Fruit fly (Drosophila melanogaster): ENCODE results near the gene GILT2.

GILT2 gene

dm6 chr3R:23713901-23714300 is 35.2 kb downstream of the GILT2 start (continued):
- TF ChIP-seq CG16813 (GFP tag; IDR thresholded peaks at IDR 0.05; ENCODE audit: partially characterized antibody) (no peak), chif (GFP tag; optimal IDR thresholded peaks at IDR 0.05) (peak; percentile 75 to 80), run (tag; optimal IDR thresholded peaks at IDR 0.05) (peak; percentile 1), fd64A (GFP tag; optimal IDR thresholded peaks at IDR 0.05) (peak; percentile 5), dimm (GFP tag; IDR thresholded peaks at IDR 0.05) (0 out of 2 replicates have a peak, but pooled peaks have one; percentile 12), gcm (GFP tag; optimal IDR thresholded peaks at IDR 0.05) (peak; percentile 41), gro (GFP tag; optimal IDR thresholded peaks at IDR 0.05) (no peak), CG1529 (GFP tag; optimal IDR thresholded peaks at IDR 0.05) (peak; percentile 51), CG16863 (GFP tag; optimal IDR thresholded peaks at IDR 0.05) (peak; percentile 43), CG34376 (GFP tag; optimal IDR thresholded peaks at IDR 0.05) (no peak), Dad (GFP tag; optimal IDR thresholded peaks at IDR 0.05) (peak; percentile 51), CG12299 (tag; optimal IDR thresholded peaks at IDR 0.05) (peak; percentile 2), grn (GFP tag; optimal IDR thresholded peaks at IDR 0.05) (no peak), HLH54F (GFP tag; optimal IDR thresholded peaks at IDR 0.05) (peak; percentile 9), CG31441 (GFP tag; IDR thresholded peaks at IDR 0.05) (peak; percentile 74), exex (tag; optimal IDR thresholded peaks at IDR 0.05) (no peak), CG8924 (tag; optimal IDR thresholded peaks at IDR 0.05) (peak; percentile 31), Hr3 (GFP tag; optimal IDR thresholded peaks at IDR 0.05) (peak; percentile 66), CG12104 (GFP tag; optimal IDR thresholded peaks at IDR 0.05) (no peak), ind (GFP tag; optimal IDR thresholded peaks at IDR 0.05) (peak; percentile 17), Ravus (GFP tag; IDR thresholded peaks at IDR 0.05) (no peak), Myb (GFP tag; optimal IDR thresholded peaks at IDR 0.05) (no peak), croc (GFP tag; conservative IDR thresholded peaks at IDR 0.05) (no peak; the same call in 2 of the 3 replicates), fd102C (GFP tag; optimal IDR thresholded peaks at IDR 0.05) (peak; percentile 45), insv (GFP tag; optimal IDR thresholded peaks at IDR 0.05) (no peak), repo (GFP tag; optimal IDR thresholded peaks at IDR 0.05) (no peak), CG4404 (GFP tag; IDR thresholded peaks at IDR 0.05) (0 out of 2 replicates have a peak, but pooled peaks have one; percentile 6), CG17612 (GFP tag; IDR thresholded peaks at IDR 0.05) (no peak), CG10321 (GFP tag; IDR thresholded peaks at IDR 0.05) (no peak), NC2α (GFP tag; optimal IDR thresholded peaks at IDR 0.05) (no peak), CHES-1-like (GFP tag; optimal IDR thresholded peaks at IDR 0.05) (no peak), en (GFP tag; optimal IDR thresholded peaks at IDR 0.05) (no peak), Doc2 (GFP tag; IDR thresholded peaks at IDR 0.05) (no peak), E2f2 (GFP tag; IDR thresholded peaks at IDR 0.05) (peak; percentile 39; the same call in 1 of the 2 replicates), sc (optimal IDR thresholded peaks at IDR 0.05) (no peak), sc (GFP tag; optimal IDR thresholded peaks at IDR 0.05) (peak; percentile 56), tgo (GFP tag; IDR thresholded peaks at IDR 0.05) (peak; percentile 69), CG13123 (GFP tag; optimal IDR thresholded peaks at IDR 0.05) (peak; percentile 34), phol (tag; optimal IDR thresholded peaks at IDR 0.05) (peak; percentile 76), ATbp (GFP tag; optimal IDR thresholded peaks at IDR 0.05) (peak; percentile 59), CG12769 (tag; optimal IDR thresholded peaks at IDR 0.05) (peak; percentile 39), Atf3 (GFP tag; optimal IDR thresholded peaks at IDR 0.05) (peak; percentile 41), crc (GFP tag; optimal IDR thresholded peaks at IDR 0.05) (peak; percentile 2), CG13424 (tag; optimal IDR thresholded peaks at IDR 0.05) (peak; percentile 66), pnt (GFP tag; optimal IDR thresholded peaks at IDR 0.05) (peak; percentile 34), Sin3A (optimal IDR thresholded peaks at IDR 0.05) (no peak), CG3281 (GFP tag; optimal IDR thresholded peaks at IDR 0.05) (no peak), lab (GFP tag; optimal IDR thresholded peaks at IDR 0.05) (peak; percentile 64), sima (GFP tag; optimal IDR thresholded peaks at IDR 0.05) (no peak), MTF-1 (GFP tag; optimal IDR thresholded peaks at IDR 0.05; ENCODE audit: borderline replicate concordance) (no peak), CG11560 (tag; IDR thresholded peaks at IDR 0.05) (no peak), CG30403 (GFP tag; optimal IDR thresholded peaks at IDR 0.05) (peak; percentile 70)
